Worm (Caenorhabditis elegans) whole organism, dauer: Measurements from ENCODE around the gene tnt-4.

Source experiments
- unc-62 ChIP-seq: sonication (generic microtip); optimal IDR thresholded peaks from 2 replicates; lab custom pipeline; 2017; ENCODE audit warnings: missing biosample characterization, missing genetic modification reagents, missing genetic modification characterization

Gene tnt-4

DNA sequence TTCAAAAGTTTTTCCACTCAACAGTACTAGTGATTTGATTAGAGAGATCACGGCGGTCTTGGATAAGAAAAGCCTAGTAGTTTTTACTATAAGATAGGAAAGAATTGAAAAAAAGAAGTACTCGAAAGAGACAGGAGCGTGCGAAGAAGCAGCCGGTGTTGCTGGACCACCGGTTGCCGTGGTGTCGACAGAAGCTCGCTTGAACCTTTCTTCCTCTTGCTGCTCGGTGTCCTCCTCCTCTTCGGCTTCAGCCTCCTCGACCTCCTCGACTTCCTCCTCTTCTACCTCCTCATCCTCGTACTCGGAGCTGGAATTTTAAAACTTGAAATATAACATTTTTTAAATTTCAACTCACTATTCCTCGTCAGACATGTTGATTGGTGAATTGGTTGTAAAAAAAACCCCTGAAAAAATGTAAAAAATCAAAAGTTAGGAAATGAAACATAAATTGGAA lies at the start of gene tnt-4:
TSS of gene tnt-4 (minus strand) at position 404 of the 454 bp plus-strand sequence.
- TF ChIP-seq unc-62 (GFP tag; lab: Kevin White, UChicago) = no peak

ce11 chrV:2035545-2035944 lies 42.8 kb upstream of the tnt-4 start, which contains the start of gene srab-23:
srab-23 (minus strand) TSS chrV:2035645.
- no peak for TF ChIP-seq unc-62 (GFP tag; lab: Kevin White, UChicago)

DNA sequence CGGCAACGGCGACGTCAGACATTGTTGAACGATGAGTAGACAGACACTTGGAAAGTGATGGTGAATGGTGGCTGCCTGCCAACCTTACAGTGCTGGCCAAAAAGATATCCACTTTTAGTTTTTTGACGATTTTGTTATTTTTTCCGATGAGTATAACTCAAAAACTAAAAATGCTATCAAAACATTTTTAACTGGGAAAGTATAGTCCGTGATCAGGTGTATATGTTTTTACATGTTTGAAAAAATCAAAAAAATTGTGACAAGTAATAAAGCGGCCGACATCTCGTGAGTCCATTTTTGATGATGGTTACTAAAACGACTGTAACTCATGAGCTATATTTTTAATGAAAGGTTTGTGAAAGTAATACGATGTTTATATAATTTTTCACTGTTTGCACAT lies 38.7 kb upstream of the tnt-4 start, which contains the start of gene hil-6:
TSS of gene hil-6 (minus strand) at position 101 of the 400 bp plus-strand sequence.
- TF ChIP-seq unc-62 (GFP tag; lab: Kevin White, UChicago) = no peak

ce11 chrV:2030661-2031060 lies 37.9 kb upstream of the tnt-4 start:
- TF ChIP-seq unc-62 (GFP tag; lab: Kevin White, UChicago) = no peak

ce11 chrV:2029877-2030276 lies 37.2 kb upstream of the tnt-4 start, which contains the start of gene F59A7.12:
F59A7.12 (plus strand) TSS chrV:2030177.
- TF ChIP-seq unc-62 (GFP tag; lab: Kevin White, UChicago) = no peak

DNA sequence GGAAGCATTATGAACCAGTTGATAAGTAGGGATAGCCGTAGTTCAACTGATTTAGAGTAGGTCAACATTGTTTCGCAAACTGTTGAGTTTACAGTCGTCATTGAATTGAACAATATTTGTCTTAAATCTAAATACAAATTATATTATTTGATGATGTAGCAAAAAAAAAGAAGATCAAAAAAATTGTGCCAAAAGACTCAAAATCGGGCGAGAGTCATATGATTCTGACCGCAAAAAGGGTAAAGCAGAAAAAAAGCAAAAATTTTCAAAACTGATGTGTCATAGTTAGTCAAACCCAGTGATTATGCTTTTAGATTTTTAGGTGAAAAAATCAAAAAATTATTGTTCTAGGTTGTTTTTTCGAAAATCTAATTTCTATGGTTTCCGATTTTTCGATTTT lies 35.1 kb upstream of the tnt-4 start, which contains the start of gene srab-13:
TSS of gene srab-13 (minus strand) at position 101 of the 400 bp plus-strand sequence.
- TF ChIP-seq unc-62 (GFP tag; lab: Kevin White, UChicago) = no peak

ce11 chrV:2022374-2022773 lies 29.7 kb upstream of the tnt-4 start, which contains the start of gene F59A7.5:
F59A7.5 (plus strand) TSS chrV:2022674.
- TF ChIP-seq unc-62 (GFP tag; lab: Kevin White, UChicago) = no peak

DNA sequence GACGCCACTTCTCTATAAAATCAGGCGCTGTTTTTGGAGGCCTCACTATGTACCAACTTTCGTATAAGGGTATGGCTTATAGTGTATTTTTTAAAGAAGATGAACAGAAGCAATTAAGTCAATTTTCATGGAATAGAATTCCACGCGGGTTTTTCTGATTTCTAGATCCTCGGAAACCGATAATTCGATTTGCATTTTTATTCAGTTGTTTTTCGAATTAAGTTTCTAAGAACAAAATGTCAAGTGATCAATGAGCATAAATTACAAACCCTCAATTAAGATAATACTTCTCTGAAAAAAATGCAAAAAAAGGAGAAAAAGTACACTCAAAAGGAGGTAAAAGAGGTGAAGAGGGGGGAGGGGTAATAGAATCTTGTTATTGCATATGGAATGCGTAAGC lies 28.6 kb upstream of the tnt-4 start:
- TF ChIP-seq unc-62 (GFP tag; lab: Kevin White, UChicago) = no peak

DNA sequence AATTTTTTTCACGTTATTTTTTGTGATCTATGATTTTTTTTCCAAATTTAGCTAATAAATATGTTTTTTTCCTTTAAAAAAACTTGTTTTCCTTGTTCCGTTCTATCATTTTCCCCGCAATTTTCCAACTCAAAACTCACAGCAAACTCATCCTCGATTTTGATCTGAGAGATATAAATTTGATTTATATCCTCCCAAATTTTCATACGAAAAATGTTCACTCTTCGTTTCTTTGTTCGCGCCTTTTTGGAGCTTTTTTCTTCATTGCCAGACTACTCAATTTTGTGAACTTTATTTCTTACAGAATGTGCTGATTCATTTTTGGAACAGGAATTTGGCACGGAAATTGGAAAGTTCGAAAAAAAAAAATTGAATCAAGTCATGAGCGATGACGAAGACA lies 26.0 kb upstream of the tnt-4 start, which contains the start of gene F59A7.14:
TSS of gene F59A7.14 (plus strand) at position 301 of the 400 bp plus-strand sequence.
- TF ChIP-seq unc-62 (GFP tag; lab: Kevin White, UChicago) = no peak

DNA sequence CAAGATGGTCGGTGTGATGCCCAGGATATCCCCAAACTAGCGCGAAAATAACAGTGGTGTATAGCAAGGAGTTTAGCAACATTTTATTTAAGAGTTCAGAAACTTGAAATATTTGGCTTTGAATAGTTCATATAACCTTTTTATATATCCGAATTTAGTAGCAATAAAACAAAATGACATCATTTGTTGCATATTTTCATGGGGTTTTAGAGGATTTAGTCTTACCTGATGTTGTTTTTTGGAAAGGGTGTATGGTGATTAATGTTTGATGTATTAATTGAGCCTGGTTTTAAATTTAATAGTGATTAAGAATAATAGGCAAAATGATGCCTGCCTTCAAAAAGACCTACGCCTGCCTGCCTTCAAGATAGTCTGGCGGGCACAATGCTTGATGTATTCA lies 23.7 kb upstream of the tnt-4 start, which contains the start of gene F59A7.2:
TSS of gene F59A7.2 (minus strand) at position 101 of the 400 bp plus-strand sequence.
- no peak for TF ChIP-seq unc-62 (GFP tag; lab: Kevin White, UChicago)

ce11 chrV:2013824-2014223 lies 21.1 kb upstream of the tnt-4 start, which contains the start of gene F59A7.11:
F59A7.11 (minus strand) TSS chrV:2013924.
- TF ChIP-seq unc-62 (GFP tag; lab: Kevin White, UChicago) = no peak

ce11 chrV:2011777-2012176 lies 19.1 kb upstream of the tnt-4 start, which contains the start of gene F59A7.7:
F59A7.7 (plus strand) TSS chrV:2012077.
- no peak for TF ChIP-seq unc-62 (GFP tag; lab: Kevin White, UChicago)

DNA sequence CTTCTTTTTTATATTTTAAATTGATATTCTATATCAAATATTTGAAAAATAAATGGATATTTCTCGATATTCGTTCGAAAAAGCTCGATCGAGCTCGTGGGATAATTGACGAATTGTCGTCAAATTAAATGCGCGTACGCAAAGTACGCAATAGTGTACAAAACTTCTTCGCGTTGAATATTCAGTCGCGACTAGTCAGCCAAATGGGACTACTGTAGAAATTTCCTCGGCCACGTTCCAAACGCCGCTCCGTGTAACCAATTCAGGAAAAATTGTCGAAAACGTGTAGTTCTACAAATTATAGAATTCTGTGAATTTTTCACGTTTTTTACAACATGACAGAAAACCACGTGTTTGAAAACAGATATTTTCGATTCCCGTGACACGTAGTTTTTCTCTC lies 15.7 kb upstream of the tnt-4 start:
- TF ChIP-seq unc-62 (GFP tag; lab: Kevin White, UChicago) = no peak

- no peak for TF ChIP-seq unc-62 (GFP tag; lab: Kevin White, UChicago)
Observed at ce11 chrV:2004659-2005058, 11.9 kb upstream of the tnt-4 start, which contains the start of gene cysl-4. cysl-4 (plus strand) TSS chrV:2004959.

DNA sequence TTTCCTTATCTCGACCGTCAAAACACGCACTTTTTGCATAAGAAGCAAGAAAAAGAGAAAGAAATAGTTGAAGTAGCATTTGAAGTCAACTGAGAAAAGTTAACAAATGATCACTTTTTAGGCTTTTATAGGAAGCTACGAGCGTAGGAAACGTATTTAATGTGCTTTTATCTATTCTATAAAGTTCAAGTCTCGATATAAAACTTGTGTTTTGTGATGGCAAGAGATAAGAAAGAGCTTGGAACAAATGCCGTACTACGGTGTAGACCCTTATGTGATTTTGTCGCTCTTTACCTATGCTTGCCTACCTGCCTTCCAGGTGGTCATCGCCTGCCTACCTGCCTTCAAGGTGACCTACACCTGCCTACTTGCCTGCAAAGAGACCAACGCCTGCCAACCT lies 11.5 kb upstream of the tnt-4 start, which contains the start of gene clec-206:
TSS of gene clec-206 (minus strand) at position 101 of the 400 bp plus-strand sequence.
- TF ChIP-seq unc-62 (GFP tag; lab: Kevin White, UChicago) = no peak

DNA sequence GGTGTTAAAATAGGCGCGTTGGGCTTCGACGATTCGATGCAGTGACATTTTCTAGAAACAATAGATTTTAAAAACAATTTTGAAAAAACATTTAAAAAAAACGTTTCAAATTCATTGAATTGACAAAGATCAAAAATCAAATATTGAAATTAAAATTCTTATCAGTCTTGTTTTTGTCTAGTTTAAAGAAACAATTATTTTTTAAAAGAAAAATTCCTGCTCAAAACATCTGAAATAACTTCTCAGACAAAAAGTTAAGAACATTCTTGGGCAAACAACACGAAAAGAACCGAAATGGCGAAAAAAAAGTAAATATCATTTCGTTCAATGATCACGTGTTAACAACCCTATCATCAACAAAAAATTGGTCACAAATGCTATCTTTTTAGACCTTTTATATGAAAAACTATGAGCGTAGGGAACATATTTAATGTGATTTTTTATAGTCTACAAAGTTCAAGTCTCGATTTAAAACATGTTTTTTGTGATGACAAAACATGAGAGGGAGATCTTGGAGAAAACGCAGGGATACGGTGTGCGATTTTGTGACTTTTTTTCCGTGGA lies 6.9 kb upstream of the tnt-4 start, which contains the start of gene alh-5:
TSS of gene alh-5 (minus strand) at position 51 of the 564 bp plus-strand sequence.
- TF ChIP-seq unc-62 (GFP tag; lab: Kevin White, UChicago) = no peak
